Worm (Caenorhabditis elegans) whole organism, midembryonic: ENCODE results near the gene zip-12.

ENCODE experiments used
- T22C8.4 ChIP-seq: fragments of 200-800 bp; sonication (Bioruptor generic); IDR thresholded peaks from 2 replicates; pipeline ENCODE4 v1.3.6; 2022; ENCODE audit warnings: missing genetic modification characterization, missing compliant biosample characterization
- cog-1 ChIP-seq: sonication (generic microtip); optimal IDR thresholded peaks from 2 replicates; lab custom pipeline; 2016; ENCODE audit warnings: missing genetic modification characterization, missing compliant biosample characterization
- flt-1 ChIP-seq: fragments of 200-800 bp; sonication (Bioruptor generic); IDR thresholded peaks from 2 replicates; pipeline ENCODE4 v1.3.6; 2022; ENCODE audit warnings: missing genetic modification characterization, missing compliant biosample characterization
- klf-2 ChIP-seq: fragments of 200-800 bp; sonication (Bioruptor generic); conservative IDR thresholded peaks from 2 replicates; pipeline ENCODE4 v1.3.6; 2022; ENCODE audit warnings: missing genetic modification reagents, missing genetic modification characterization, missing compliant biosample characterization
- med-1 ChIP-seq: sonication (generic microtip); optimal IDR thresholded peaks from 2 replicates; lab custom pipeline; 2017; ENCODE audit warnings: missing genetic modification characterization, mild to moderate bottlenecking, missing compliant biosample characterization, antibody characterized with exemption, missing genetic modification reagents; ENCODE audit not compliant: insufficient read depth
- ref-1 ChIP-seq: fragments of 200-800 bp; sonication (Bioruptor generic); conservative IDR thresholded peaks from 2 replicates; pipeline ENCODE4 v1.3.6; 2022; ENCODE audit warnings: missing genetic modification reagents, missing genetic modification characterization, missing compliant biosample characterization
- tab-1 ChIP-seq: fragments of 200-800 bp; sonication (Bioruptor generic); IDR thresholded peaks from 2 replicates; pipeline ENCODE4 v1.3.6; 2022; ENCODE audit warnings: missing genetic modification characterization, missing compliant biosample characterization
- ztf-23 ChIP-seq: fragments of 200-800 bp; sonication (Bioruptor generic); IDR thresholded peaks from 2 replicates; pipeline ENCODE4 v1.3.6; 2022; ENCODE audit warnings: missing genetic modification reagents, missing genetic modification characterization, missing compliant biosample characterization
- ztf-29 ChIP-seq: fragments of 200-800 bp; sonication (Bioruptor generic); IDR thresholded peaks from 2 replicates; pipeline ENCODE4 v1.3.6; 2022; ENCODE audit warnings: missing genetic modification reagents, missing genetic modification characterization, missing compliant biosample characterization

zip-12 gene

ce11 chrIII:12317492-12317891, 10.2 kb upstream of the zip-12 start:
- TF ChIP-seq cog-1 (tag; lab: Kevin White, UChicago) (no peak), tab-1 (GFP tag; lab: Robert Waterston, UW) (no peak), klf-2 (GFP tag; lab: Robert Waterston, UW) (no peak), med-1 (no peak), T22C8.4 (GFP tag; lab: Robert Waterston, UW) (no peak), flt-1 (no peak), ztf-23 (GFP tag; lab: Robert Waterston, UW) (no peak), ref-1 (GFP tag; lab: Robert Waterston, UW) (no peak)

- TF ChIP-seq med-1 (no peak), flt-1 (no peak)
Measured at ce11 chrIII:12318794-12319193, 8.9 kb upstream of the zip-12 start, which contains the start of gene Y75B8A.28. TSS of gene Y75B8A.28 (plus strand) at chrIII:12319089.

ce11 chrIII:12325284-12325683, 2.4 kb upstream of the zip-12 start:
- no peak for TF ChIP-seq cog-1 (tag; lab: Kevin White, UChicago)
- no peak for TF ChIP-seq ztf-29 (GFP tag; lab: Robert Waterston, UW)
- no peak for TF ChIP-seq flt-1
- no peak for TF ChIP-seq ztf-23 (GFP tag; lab: Robert Waterston, UW)
- no peak for TF ChIP-seq T22C8.4 (GFP tag; lab: Robert Waterston, UW)
- no peak for TF ChIP-seq klf-2 (GFP tag; lab: Robert Waterston, UW)
- TF ChIP-seq med-1: no peak
- no peak for TF ChIP-seq ref-1 (GFP tag; lab: Robert Waterston, UW)
- TF ChIP-seq tab-1 (GFP tag; lab: Robert Waterston, UW): no peak

ce11 chrIII:12331300-12331699, 3.6 kb downstream of the zip-12 start:
- TF ChIP-seq cog-1 (tag; lab: Kevin White, UChicago): no peak
- no peak for TF ChIP-seq flt-1
- TF ChIP-seq ztf-23 (GFP tag; lab: Robert Waterston, UW): no peak
- no peak for TF ChIP-seq ref-1 (GFP tag; lab: Robert Waterston, UW)
- TF ChIP-seq T22C8.4 (GFP tag; lab: Robert Waterston, UW): no peak
- TF ChIP-seq med-1: no peak
- no peak for TF ChIP-seq tab-1 (GFP tag; lab: Robert Waterston, UW)
- no peak for TF ChIP-seq ztf-29 (GFP tag; lab: Robert Waterston, UW)
- no peak for TF ChIP-seq klf-2 (GFP tag; lab: Robert Waterston, UW)

ce11 chrIII:12333445-12333844, 5.7 kb downstream of the zip-12 start, which contains the start of gene zip-1:
TSS of gene zip-1 (plus strand) at chrIII:12333745.
- TF ChIP-seq med-1 (no peak), klf-2 (GFP tag; lab: Robert Waterston, UW) (no peak), flt-1 (no peak), tab-1 (GFP tag; lab: Robert Waterston, UW) (no peak), ztf-29 (GFP tag; lab: Robert Waterston, UW) (no peak), T22C8.4 (GFP tag; lab: Robert Waterston, UW) (no peak), ztf-23 (GFP tag; lab: Robert Waterston, UW) (no peak), cog-1 (tag; lab: Kevin White, UChicago) (no peak), ref-1 (GFP tag; lab: Robert Waterston, UW) (no peak)

ce11 chrIII:12334268-12334667, 6.6 kb downstream of the zip-12 start:
- TF ChIP-seq ref-1 (GFP tag; lab: Robert Waterston, UW) (no peak), klf-2 (GFP tag; lab: Robert Waterston, UW) (no peak), T22C8.4 (GFP tag; lab: Robert Waterston, UW) (no peak), med-1 (no peak), cog-1 (tag; lab: Kevin White, UChicago) (no peak), ztf-23 (GFP tag; lab: Robert Waterston, UW) (no peak), ztf-29 (GFP tag; lab: Robert Waterston, UW) (no peak), flt-1 (no peak), tab-1 (GFP tag; lab: Robert Waterston, UW) (no peak)

ce11 chrIII:12335400-12335994, 7.8 kb downstream of the zip-12 start:
- TF ChIP-seq klf-2 (GFP tag; lab: Robert Waterston, UW): no peak
- TF ChIP-seq tab-1 (GFP tag; lab: Robert Waterston, UW): no peak
- no peak; the same call in 1 of the 2 replicates for TF ChIP-seq ztf-29 (GFP tag; lab: Robert Waterston, UW)
- TF ChIP-seq cog-1 (tag; lab: Kevin White, UChicago): no peak
- no peak for TF ChIP-seq ztf-23 (GFP tag; lab: Robert Waterston, UW)
- TF ChIP-seq T22C8.4 (GFP tag; lab: Robert Waterston, UW): no peak
- no peak for TF ChIP-seq flt-1
- no peak for TF ChIP-seq med-1
- no peak for TF ChIP-seq ref-1 (GFP tag; lab: Robert Waterston, UW)

ce11 chrIII:12344940-12345339, 17.2 kb downstream of the zip-12 start:
- TF ChIP-seq ref-1 (GFP tag; lab: Robert Waterston, UW) (no peak), ztf-29 (GFP tag; lab: Robert Waterston, UW) (no peak), tab-1 (GFP tag; lab: Robert Waterston, UW) (no peak), med-1 (no peak), cog-1 (tag; lab: Kevin White, UChicago) (no peak), flt-1 (no peak), klf-2 (GFP tag; lab: Robert Waterston, UW) (no peak), ztf-23 (GFP tag; lab: Robert Waterston, UW) (no peak), T22C8.4 (GFP tag; lab: Robert Waterston, UW) (no peak)

- TF ChIP-seq ztf-29 (GFP tag; lab: Robert Waterston, UW) (no peak), T22C8.4 (GFP tag; lab: Robert Waterston, UW) (no peak), ref-1 (GFP tag; lab: Robert Waterston, UW) (no peak), flt-1 (no peak), tab-1 (GFP tag; lab: Robert Waterston, UW) (no peak), ztf-23 (GFP tag; lab: Robert Waterston, UW) (no peak), med-1 (no peak), cog-1 (tag; lab: Kevin White, UChicago) (no peak), klf-2 (GFP tag; lab: Robert Waterston, UW) (no peak)
Measured at ce11 chrIII:12349027-12349426, 21.3 kb downstream of the zip-12 start.
